Fruit fly (Drosophila melanogaster): ENCODE results near the gene Octbeta3R.

The Octbeta3R gene

dm6 chr3R:12562026-12562425 lies 14.0 kb upstream of the Octbeta3R start (continued):
- TF ChIP-seq Myb (GFP tag; optimal IDR thresholded peaks at IDR 0.05) (no peak), CG17186 (GFP tag; optimal IDR thresholded peaks at IDR 0.05) (no peak), Deaf1 (tag; optimal IDR thresholded peaks at IDR 0.05) (peak; percentile 5), Hr51 (GFP tag; optimal IDR thresholded peaks at IDR 0.05) (peak in 1 of 2 experiments; percentile 79), lab (GFP tag; optimal IDR thresholded peaks at IDR 0.05) (peak; percentile 19), sd (tag; optimal IDR thresholded peaks at IDR 0.05) (no peak), CG12299 (tag; optimal IDR thresholded peaks at IDR 0.05) (peak; percentile 13)

dm6 chr3R:12561149-12561548 lies 13.1 kb upstream of the Octbeta3R start:
- TF ChIP-seq ftz-f1 (GFP tag; optimal IDR thresholded peaks at IDR 0.05) = peak; percentile 70
- no peak for TF ChIP-seq Oli (tag; optimal IDR thresholded peaks at IDR 0.05)
- TF ChIP-seq CG4820 (GFP tag; optimal IDR thresholded peaks at IDR 0.05) = no peak
- TF ChIP-seq Xbp1 (GFP tag; optimal IDR thresholded peaks at IDR 0.05) = no peak
- 0 out of 3 replicates have a peak, but pooled peaks have one; percentile 28 for TF ChIP-seq gce (GFP tag; IDR thresholded peaks at IDR 0.05)
- no peak for TF ChIP-seq ems (GFP tag; optimal IDR thresholded peaks at IDR 0.05)
- no peak for TF ChIP-seq knrl (GFP tag; IDR thresholded peaks at IDR 0.05; ENCODE audit: partially characterized antibody)
- no peak for TF ChIP-seq ken (GFP tag; IDR thresholded peaks at IDR 0.05)
- peak; percentile 92 for TF ChIP-seq sr (GFP tag; IDR thresholded peaks at IDR 0.05)
- no peak for TF ChIP-seq fu2 (GFP tag; optimal IDR thresholded peaks at IDR 0.05)
- peak; percentile 30 for TF ChIP-seq CG12769 (tag; optimal IDR thresholded peaks at IDR 0.05)
- no peak for TF ChIP-seq CG14441 (GFP tag; IDR thresholded peaks at IDR 0.05)
- no peak for TF ChIP-seq CG10565 (GFP tag; optimal IDR thresholded peaks at IDR 0.05)
- TF ChIP-seq CG9727 (GFP tag; optimal IDR thresholded peaks at IDR 0.05) = no peak
- no peak for TF ChIP-seq chn (GFP tag; optimal IDR thresholded peaks at IDR 0.05)
- no peak for TF ChIP-seq CG10321 (GFP tag; IDR thresholded peaks at IDR 0.05)

dm6 chr3R:12542947-12543346 lies 5.1 kb downstream of the Octbeta3R start:
- no peak for TF ChIP-seq CG10565 (GFP tag; optimal IDR thresholded peaks at IDR 0.05)
- no peak for TF ChIP-seq CG2875 (GFP tag; optimal IDR thresholded peaks at IDR 0.05)
- TF ChIP-seq caup (GFP tag; optimal IDR thresholded peaks at IDR 0.05; ENCODE audit: severe bottlenecking) = peak; percentile 27
- TF ChIP-seq slbo (GFP tag; IDR thresholded peaks at IDR 0.05) = peak; percentile 32; the same call in 1 of the 2 replicates
- TF ChIP-seq Xbp1 (GFP tag; optimal IDR thresholded peaks at IDR 0.05) = peak; percentile 2
- TF ChIP-seq CG18619 (GFP tag; optimal IDR thresholded peaks at IDR 0.05) = peak; percentile 18
- no peak for TF ChIP-seq Mrtf (GFP tag; IDR thresholded peaks at IDR 0.05)
- TF ChIP-seq sd (tag; optimal IDR thresholded peaks at IDR 0.05) = no peak
- no peak for TF ChIP-seq CG4404 (GFP tag; IDR thresholded peaks at IDR 0.05)
- peak; percentile 4 for TF ChIP-seq org-1 (GFP tag; optimal IDR thresholded peaks at IDR 0.05)
- no peak for TF ChIP-seq CG13624 (GFP tag; optimal IDR thresholded peaks at IDR 0.05)
- no peak for TF ChIP-seq CG16863 (GFP tag; optimal IDR thresholded peaks at IDR 0.05)
- TF ChIP-seq CG18262 (tag; optimal IDR thresholded peaks at IDR 0.05) = no peak
- TF ChIP-seq Hr51 (GFP tag; optimal IDR thresholded peaks at IDR 0.05) = peak in 1 of 2 experiments; percentile 51
- TF ChIP-seq Ets65A (GFP tag) = peak; percentile 85
- TF ChIP-seq Oli (tag; optimal IDR thresholded peaks at IDR 0.05) = peak; percentile 24
- TF ChIP-seq E2f2 (GFP tag; IDR thresholded peaks at IDR 0.05) = no peak
- TF ChIP-seq chn (GFP tag; optimal IDR thresholded peaks at IDR 0.05) = no peak
- TF ChIP-seq lmd (GFP tag; IDR thresholded peaks at IDR 0.05) = peak; percentile 9; the same call in 1 of the 2 replicates
- peak; percentile 63 for TF ChIP-seq Hmr (GFP tag; optimal IDR thresholded peaks at IDR 0.05)
- no peak for TF ChIP-seq slp2 (GFP tag; optimal IDR thresholded peaks at IDR 0.05)
- TF ChIP-seq BtbVII (GFP tag; optimal IDR thresholded peaks at IDR 0.05) = peak; percentile 35
- peak; percentile 25; the same call in 1 of the 2 replicates for TF ChIP-seq Ptx1 (GFP tag; IDR thresholded peaks at IDR 0.05)
- peak in 1 of 2 experiments; percentile 15 for TF ChIP-seq eve (GFP tag; optimal IDR thresholded peaks at IDR 0.05)
- TF ChIP-seq scrt (GFP tag; optimal IDR thresholded peaks at IDR 0.05) = peak; percentile 43
- TF ChIP-seq wdn (GFP tag; IDR thresholded peaks at IDR 0.05) = no peak
- no peak for TF ChIP-seq MBD-R2 (GFP tag; IDR thresholded peaks at IDR 0.05)
- TF ChIP-seq CG7839 (tag; optimal IDR thresholded peaks at IDR 0.05) = peak; percentile 56
- TF ChIP-seq chif (GFP tag; optimal IDR thresholded peaks at IDR 0.05) = no peak
- peak; percentile 28 for TF ChIP-seq CoRest (tag; optimal IDR thresholded peaks at IDR 0.05)
- peak; percentile 20 for TF ChIP-seq CG10543 (GFP tag; optimal IDR thresholded peaks at IDR 0.05)
